Fruit fly (Drosophila melanogaster) whole organism, embryonic: Measurements from ENCODE around the gene CG7601.

ENCODE experiments used
- Aef1 ChIP-seq: fragments of 200-800 bp; sonication (Bioruptor generic); IDR thresholded peaks from 3 replicates; pipeline ENCODE4 v1.3.6; 2022; ENCODE audit warnings: missing biosample characterization, missing genetic modification characterization
- Atf-2 ChIP-seq: fragments of 200-800 bp; sonication (Bioruptor generic); optimal IDR thresholded peaks from 2 replicates; lab custom pipeline; 2016; ENCODE audit warnings: missing biosample characterization, missing genetic modification characterization
- CG10543 ChIP-seq: fragments of 200-800 bp; sonication (Bioruptor generic); optimal IDR thresholded peaks from 3 replicates; lab custom pipeline; 2017; ENCODE audit warnings: missing biosample characterization, mild to moderate bottlenecking, missing genetic modification characterization, moderate library complexity
- CG11456 ChIP-seq: fragments of 200-800 bp; sonication (Bioruptor generic); IDR thresholded peaks from 3 replicates; pipeline ENCODE4 v1.3.6; 2022; ENCODE audit warnings: missing biosample characterization, missing genetic modification characterization
- CG11696 ChIP-seq: fragments of 200-800 bp; sonication (Bioruptor generic); IDR thresholded peaks from 2 replicates; pipeline ENCODE4 v1.3.6; 2022; ENCODE audit warnings: missing biosample characterization, missing genetic modification characterization
- CG11723 ChIP-seq: fragments of 200-800 bp; sonication (Bioruptor generic); optimal IDR thresholded peaks from 2 replicates; lab custom pipeline; 2017; ENCODE audit warnings: missing biosample characterization, mild to moderate bottlenecking, missing genetic modification characterization
- CG13287 ChIP-seq: fragments of 200-800 bp; sonication (Bioruptor generic); IDR thresholded peaks from 2 replicates; pipeline ENCODE4 v1.3.6; 2022; ENCODE audit warnings: missing biosample characterization, missing genetic modification characterization; ENCODE audit not compliant: partially characterized antibody
- CG14441 ChIP-seq: fragments of 200-800 bp; sonication (Bioruptor generic); IDR thresholded peaks from 2 replicates; pipeline ENCODE4 v1.3.6; 2022; ENCODE audit warnings: missing biosample characterization, missing genetic modification characterization
- CG1603 ChIP-seq: fragments of 200-800 bp; sonication (Bioruptor generic); optimal IDR thresholded peaks from 2 replicates; lab custom pipeline; 2019; ENCODE audit warnings: missing biosample characterization, mild to moderate bottlenecking, missing genetic modification characterization, moderate library complexity
- CG2116 ChIP-seq: fragments of 200-800 bp; sonication (Bioruptor generic); optimal IDR thresholded peaks from 3 replicates; lab custom pipeline; 2018; ENCODE audit warnings: missing biosample characterization, mild to moderate bottlenecking, missing genetic modification characterization
- CG31224 ChIP-seq: fragments of 200-800 bp; sonication (Bioruptor generic); IDR thresholded peaks from 2 replicates; pipeline ENCODE4 v1.3.6; 2022; ENCODE audit warnings: missing biosample characterization, missing genetic modification characterization
- CG7357 ChIP-seq: fragments of 200-800 bp; sonication (Bioruptor generic); IDR thresholded peaks from 3 replicates; pipeline ENCODE4 v1.3.6; 2022; ENCODE audit warnings: missing biosample characterization, missing genetic modification characterization
- CG7556 ChIP-seq: fragments of 200-800 bp; sonication (Bioruptor generic); optimal IDR thresholded peaks from 2 replicates; lab custom pipeline; 2017; ENCODE audit warnings: missing biosample characterization, mild to moderate bottlenecking, missing genetic modification characterization
- CG7745 ChIP-seq: fragments of 200-800 bp; sonication (Bioruptor generic); optimal IDR thresholded peaks from 2 replicates; lab custom pipeline; 2018; ENCODE audit warnings: missing biosample characterization, mild to moderate bottlenecking, missing genetic modification characterization, moderate library complexity
- CG8765 ChIP-seq: fragments of 200-800 bp; sonication (Bioruptor generic); IDR thresholded peaks from 2 replicates; pipeline ENCODE4 v1.3.6; 2022; ENCODE audit warnings: missing biosample characterization, missing genetic modification characterization
- CG9215 ChIP-seq: fragments of 200-800 bp; sonication (Bioruptor generic); IDR thresholded peaks from 2 replicates; pipeline ENCODE4 v1.3.6; 2022; ENCODE audit warnings: missing biosample characterization, missing genetic modification characterization
- CrebB ChIP-seq: fragments of 200-800 bp; sonication (Bioruptor generic); optimal IDR thresholded peaks from 3 replicates; lab custom pipeline; 2018; ENCODE audit warnings: missing biosample characterization, mild to moderate bottlenecking, missing genetic modification characterization
- D19B ChIP-seq: fragments of 200-800 bp; sonication (Bioruptor generic); optimal IDR thresholded peaks from 2 replicates; lab custom pipeline; 2017; ENCODE audit warnings: missing biosample characterization, mild to moderate bottlenecking, missing genetic modification characterization
- Dbx ChIP-seq: fragments of 200-800 bp; sonication (Bioruptor generic); IDR thresholded peaks from 3 replicates; pipeline ENCODE4 v1.3.6; 2022; ENCODE audit warnings: missing biosample characterization, missing genetic modification characterization
- Deaf1 ChIP-seq: fragments of 200-800 bp; optimal IDR thresholded peaks from 3 replicates; lab custom pipeline; 2019; ENCODE audit warnings: missing biosample characterization, mild to moderate bottlenecking, missing genetic modification characterization, moderate library complexity
- Gug ChIP-seq: fragments of 200-800 bp; sonication (Bioruptor generic); IDR thresholded peaks from 4 replicates; pipeline ENCODE4 v1.3.6; 2022; ENCODE audit warnings: missing biosample characterization, missing genetic modification characterization
- HLH54F ChIP-seq: fragments of 200-800 bp; sonication (Bioruptor generic); optimal IDR thresholded peaks from 3 replicates; lab custom pipeline; 2016; ENCODE audit warnings: missing biosample characterization, missing genetic modification characterization
- Hand ChIP-seq: fragments of 200-800 bp; sonication (Bioruptor generic); optimal IDR thresholded peaks from 2 replicates; lab custom pipeline; 2017; ENCODE audit warnings: mild to moderate bottlenecking, missing biosample characterization, missing genetic modification reagents, missing genetic modification characterization
- HmgD ChIP-seq: fragments of 200-800 bp; sonication (Bioruptor generic); optimal IDR thresholded peaks from 3 replicates; lab custom pipeline; 2016; ENCODE audit warnings: missing biosample characterization, missing genetic modification characterization
- HmgZ ChIP-seq: fragments of 200-800 bp; sonication (Bioruptor generic); optimal IDR thresholded peaks from 2 replicates; lab custom pipeline; 2018; ENCODE audit warnings: missing biosample characterization, mild to moderate bottlenecking, missing genetic modification characterization
- Lpt ChIP-seq: fragments of >200 bp; optimal IDR thresholded peaks from 2 replicates; lab custom pipeline; 2018; ENCODE audit warnings: missing biosample characterization, missing genetic modification characterization
- Nf-YB ChIP-seq: fragments of 200-800 bp; sonication (Bioruptor generic); optimal IDR thresholded peaks from 3 replicates; lab custom pipeline; 2019; ENCODE audit warnings: missing biosample characterization, mild to moderate bottlenecking, missing genetic modification characterization, moderate library complexity
- Oli ChIP-seq: fragments of 200-800 bp; sonication (Bioruptor generic); optimal IDR thresholded peaks from 2 replicates; lab custom pipeline; 2018; ENCODE audit warnings: missing biosample characterization, mild to moderate bottlenecking, missing genetic modification characterization, moderate library complexity
- Scr ChIP-seq: fragments of 200-800 bp; sonication (Bioruptor generic); IDR thresholded peaks from 2 replicates; pipeline ENCODE4 v1.3.6; 2022; ENCODE audit warnings: missing biosample characterization, missing genetic modification characterization; ENCODE audit not compliant: partially characterized antibody
- Sin3A ChIP-seq: fragments of >200 bp; optimal IDR thresholded peaks from 2 replicates; lab custom pipeline; 2018
- Sox100B ChIP-seq: fragments of 200-800 bp; sonication (Bioruptor generic); optimal IDR thresholded peaks from 3 replicates; lab custom pipeline; 2018; ENCODE audit warnings: missing biosample characterization, mild to moderate bottlenecking, missing genetic modification characterization
- Sry-β ChIP-seq: fragments of 200-800 bp; sonication (Bioruptor generic); optimal IDR thresholded peaks from 2 replicates; lab custom pipeline; 2018; ENCODE audit warnings: missing biosample characterization, mild to moderate bottlenecking, missing genetic modification characterization, moderate library complexity
- Tbp ChIP-seq: fragments of >200 bp; optimal IDR thresholded peaks from 2 replicates; lab custom pipeline; 2018; ENCODE audit warnings: missing biosample characterization, missing genetic modification characterization
- ap ChIP-seq: fragments of 200-800 bp; sonication (Bioruptor generic); IDR thresholded peaks from 2 replicates; pipeline ENCODE4 v1.3.6; 2022; ENCODE audit warnings: missing biosample characterization, missing genetic modification characterization
- bab2 ChIP-seq: fragments of 200-800 bp; sonication (Bioruptor generic); optimal IDR thresholded peaks from 2 replicates; lab custom pipeline; 2016; ENCODE audit warnings: missing biosample characterization, missing genetic modification characterization
- cg ChIP-seq: fragments of 200-800 bp; sonication (Bioruptor generic); optimal IDR thresholded peaks from 3 replicates; lab custom pipeline; 2019; ENCODE audit warnings: missing biosample characterization, mild to moderate bottlenecking, missing genetic modification characterization, moderate library complexity
- croc ChIP-seq: fragments of 200-800 bp; sonication (Bioruptor generic); conservative IDR thresholded peaks from 3 replicates; pipeline ENCODE4 v1.3.6; 2022; ENCODE audit warnings: missing biosample characterization, missing genetic modification characterization
- dm ChIP-seq: fragments of 200-800 bp; sonication (Bioruptor generic); optimal IDR thresholded peaks from 3 replicates; lab custom pipeline; 2016; ENCODE audit warnings: missing biosample characterization, missing genetic modification characterization
- fru ChIP-seq: fragments of >200 bp; optimal IDR thresholded peaks from 2 replicates; lab custom pipeline; 2017
- ftz-f1 ChIP-seq: fragments of 200-800 bp; sonication (Bioruptor generic); optimal IDR thresholded peaks from 2 replicates; lab custom pipeline; 2016; ENCODE audit warnings: missing biosample characterization, missing genetic modification characterization
- gem ChIP-seq: fragments of 200-800 bp; sonication (Bioruptor generic); optimal IDR thresholded peaks from 2 replicates; lab custom pipeline; 2019; ENCODE audit warnings: missing biosample characterization, mild to moderate bottlenecking, missing genetic modification characterization, moderate library complexity
- ind ChIP-seq: fragments of 200-800 bp; sonication (Bioruptor generic); optimal IDR thresholded peaks from 3 replicates; lab custom pipeline; 2016; ENCODE audit warnings: missing biosample characterization, missing genetic modification characterization
- lab ChIP-seq: fragments of 200-800 bp; sonication (Bioruptor generic); optimal IDR thresholded peaks from 3 replicates; lab custom pipeline; 2017; ENCODE audit warnings: missing biosample characterization, missing genetic modification characterization, mild to moderate bottlenecking, moderate library complexity, missing genetic modification reagents
- maf-S ChIP-seq: fragments of 200-800 bp; sonication (Bioruptor generic); optimal IDR thresholded peaks from 2 replicates; lab custom pipeline; 2016; ENCODE audit warnings: missing biosample characterization, missing genetic modification characterization
- nerfin-1 ChIP-seq: fragments of 200-800 bp; sonication (Bioruptor generic); optimal IDR thresholded peaks from 3 replicates; lab custom pipeline; 2019; ENCODE audit warnings: missing biosample characterization, mild to moderate bottlenecking, missing genetic modification characterization, moderate library complexity
- nmo ChIP-seq: fragments of 200-800 bp; sonication (Bioruptor generic); optimal IDR thresholded peaks from 2 replicates; lab custom pipeline; 2018; ENCODE audit warnings: missing biosample characterization, mild to moderate bottlenecking, missing genetic modification characterization, moderate library complexity
- scrt ChIP-seq: fragments of 200-800 bp; sonication (Bioruptor generic); optimal IDR thresholded peaks from 2 replicates; lab custom pipeline; 2018; ENCODE audit warnings: missing biosample characterization, mild to moderate bottlenecking, missing genetic modification characterization, moderate library complexity
- sna ChIP-seq: fragments of 200-800 bp; sonication (Bioruptor generic); IDR thresholded peaks from 2 replicates; pipeline ENCODE4 v1.3.6; 2022; ENCODE audit warnings: missing biosample characterization, missing genetic modification characterization; ENCODE audit not compliant: partially characterized antibody
- sob ChIP-seq: fragments of 200-800 bp; sonication (Bioruptor generic); IDR thresholded peaks from 2 replicates; pipeline ENCODE4 v1.3.6; 2022; ENCODE audit warnings: missing biosample characterization, missing genetic modification characterization
- tna ChIP-seq: fragments of 200-800 bp; sonication (Bioruptor generic); IDR thresholded peaks from 2 replicates; pipeline ENCODE4 v1.3.6; 2022; ENCODE audit warnings: missing biosample characterization, missing genetic modification characterization; ENCODE audit not compliant: partially characterized antibody
- zen2 ChIP-seq: fragments of 200-800 bp; sonication (Bioruptor generic); IDR thresholded peaks from 3 replicates; pipeline ENCODE4 v1.3.6; 2022; ENCODE audit warnings: missing biosample characterization, missing genetic modification characterization; ENCODE audit not compliant: partially characterized antibody

Gene CG7601

DNA sequence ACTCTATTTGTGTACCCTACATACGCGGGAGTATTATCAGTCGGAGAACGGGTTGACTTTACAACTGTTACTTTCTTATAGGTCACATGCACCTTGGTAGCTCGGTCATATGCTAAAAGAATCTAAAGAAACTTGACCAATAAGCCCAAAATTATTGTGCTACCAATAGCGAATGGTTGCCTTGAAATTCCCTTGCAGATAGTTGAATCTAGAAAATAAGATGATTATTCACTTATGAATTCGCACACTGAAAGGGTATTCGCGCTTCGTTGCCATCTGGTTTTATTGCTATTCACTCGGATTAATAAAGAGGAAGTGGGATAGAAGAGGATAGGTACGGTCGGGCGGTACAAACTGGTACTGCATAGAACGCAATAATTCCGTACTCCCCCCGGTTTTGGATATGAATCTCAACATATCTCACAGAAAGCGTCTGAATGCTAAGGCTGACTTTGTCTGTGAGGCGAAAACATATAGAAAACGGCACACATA lies 37.3 kb upstream of the CG7601 start (continued):
- TF ChIP-seq nerfin-1 (tag; lab: Kevin White, UChicago) (no peak), tna (no peak), nmo (GFP tag; lab: Kevin White, UChicago) (peak; percentile 83), Tbp (GFP tag; lab: Kevin White, UChicago) (no peak), Deaf1 (tag; lab: Kevin White, UChicago) (no peak), HmgZ (tag; lab: Kevin White, UChicago) (peak; percentile 87), Atf-2 (GFP tag; lab: Kevin White, UChicago) (peak; percentile 75), CG8765 (GFP tag; lab: Robert Waterston, UW) (no peak; the same call in 1 of the 2 replicates), sob (GFP tag; lab: Robert Waterston, UW) (peak; percentile 70), CG7556 (peak; percentile 56), Sin3A (no peak), Sry-β (GFP tag; lab: Kevin White, UChicago) (no peak), CG7745 (no peak), D19B (GFP tag; lab: Kevin White, UChicago) (peak; percentile 87), Aef1 (GFP tag; lab: Robert Waterston, UW) (peak; percentile 73), fru (lab: Kevin White, UChicago) (no peak), Hand (GFP tag; lab: Kevin White, UChicago) (peak; percentile 77), Oli (peak; percentile 76), CG14441 (GFP tag; lab: Robert Waterston, UW) (peak; percentile 70), HLH54F (GFP tag; lab: Kevin White, UChicago) (peak; percentile 89), CG2116 (GFP tag; lab: Kevin White, UChicago) (no peak), CG31224 (GFP tag; lab: Robert Waterston, UW) (peak; percentile 64; the same call in 1 of the 2 replicates), CG13287 (GFP tag; lab: Robert Waterston, UW) (no peak), CrebB (peak; percentile 70), CG9215 (GFP tag; lab: Robert Waterston, UW) (peak; percentile 82), gem (tag; lab: Kevin White, UChicago) (peak; percentile 84), maf-S (GFP tag; lab: Kevin White, UChicago) (peak; percentile 71), Scr (no peak), CG7357 (GFP tag; lab: Robert Waterston, UW) (peak; percentile 66; the same call in 2 of the 3 replicates), CG10543 (peak; percentile 69), Gug (GFP tag; lab: Robert Waterston, UW) (peak; percentile 72; the same call in 3 of the 4 replicates), CG1603 (tag; lab: Kevin White, UChicago) (peak; percentile 23), sna (GFP tag; lab: Robert Waterston, UW) (no peak), croc (GFP tag; lab: Robert Waterston, UW) (peak; percentile 55; the same call in 2 of the 3 replicates), Dbx (GFP tag; lab: Robert Waterston, UW) (peak; percentile 85), dm (peak; percentile 33), Nf-YB (GFP tag; lab: Kevin White, UChicago) (peak; percentile 54), Sox100B (GFP tag; lab: Kevin White, UChicago) (peak; percentile 72), CG11696 (GFP tag; lab: Robert Waterston, UW) (no peak), CG11456 (GFP tag; lab: Robert Waterston, UW) (peak; percentile 68; the same call in 2 of the 3 replicates), ap (GFP tag; lab: Robert Waterston, UW) (peak; percentile 51), Lpt (GFP tag; lab: Kevin White, UChicago) (no peak), bab2 (GFP tag; lab: Kevin White, UChicago) (peak; percentile 76), scrt (peak; percentile 47), zen2 (GFP tag; lab: Robert Waterston, UW) (no peak), HmgD (GFP tag; lab: Kevin White, UChicago) (no peak), lab (peak; percentile 72), cg (GFP tag; lab: Kevin White, UChicago) (no peak), ind (GFP tag; lab: Kevin White, UChicago) (peak; percentile 81), ftz-f1 (no peak), CG11723 (GFP tag; lab: Kevin White, UChicago) (peak; percentile 41)
